Fruit fly (Drosophila melanogaster): ENCODE results near the gene cry.
A peak's percentile ranks its signal among the peaks of the same experiment; 100 is the strongest.

Gene cry

DNA sequence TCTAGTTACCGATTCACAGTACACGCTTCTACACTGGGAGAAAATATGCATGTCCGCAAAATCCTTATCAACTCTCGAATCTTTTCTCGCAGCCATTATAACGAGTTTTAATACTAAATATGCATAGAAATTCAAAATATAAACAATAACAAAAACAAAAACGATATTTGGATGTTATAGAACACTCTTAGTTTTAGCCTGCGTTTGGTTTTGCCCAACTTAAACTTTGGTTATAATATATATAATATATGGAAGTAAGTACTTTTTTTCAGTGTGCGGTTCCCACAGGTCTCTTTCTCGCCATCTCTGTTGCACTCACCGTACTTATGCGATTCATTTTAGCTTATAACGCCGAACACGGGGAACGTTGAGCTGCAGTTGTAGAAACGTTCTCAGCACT is at the start of gene cry:
Gene cry, plus strand, starts transcription at position 377 of the 400 bp plus-strand sequence.
- TF ChIP-seq psq (optimal IDR thresholded peaks at IDR 0.05) (no peak), Dll (optimal IDR thresholded peaks at IDR 0.05) (no peak), CG8478 (optimal IDR thresholded peaks at IDR 0.05) (no peak), pan (optimal IDR thresholded peaks at IDR 0.05) (no peak), usp (GFP tag; optimal IDR thresholded peaks at IDR 0.05) (no peak), EcR (GFP tag; optimal IDR thresholded peaks at IDR 0.05) (no peak)

DNA sequence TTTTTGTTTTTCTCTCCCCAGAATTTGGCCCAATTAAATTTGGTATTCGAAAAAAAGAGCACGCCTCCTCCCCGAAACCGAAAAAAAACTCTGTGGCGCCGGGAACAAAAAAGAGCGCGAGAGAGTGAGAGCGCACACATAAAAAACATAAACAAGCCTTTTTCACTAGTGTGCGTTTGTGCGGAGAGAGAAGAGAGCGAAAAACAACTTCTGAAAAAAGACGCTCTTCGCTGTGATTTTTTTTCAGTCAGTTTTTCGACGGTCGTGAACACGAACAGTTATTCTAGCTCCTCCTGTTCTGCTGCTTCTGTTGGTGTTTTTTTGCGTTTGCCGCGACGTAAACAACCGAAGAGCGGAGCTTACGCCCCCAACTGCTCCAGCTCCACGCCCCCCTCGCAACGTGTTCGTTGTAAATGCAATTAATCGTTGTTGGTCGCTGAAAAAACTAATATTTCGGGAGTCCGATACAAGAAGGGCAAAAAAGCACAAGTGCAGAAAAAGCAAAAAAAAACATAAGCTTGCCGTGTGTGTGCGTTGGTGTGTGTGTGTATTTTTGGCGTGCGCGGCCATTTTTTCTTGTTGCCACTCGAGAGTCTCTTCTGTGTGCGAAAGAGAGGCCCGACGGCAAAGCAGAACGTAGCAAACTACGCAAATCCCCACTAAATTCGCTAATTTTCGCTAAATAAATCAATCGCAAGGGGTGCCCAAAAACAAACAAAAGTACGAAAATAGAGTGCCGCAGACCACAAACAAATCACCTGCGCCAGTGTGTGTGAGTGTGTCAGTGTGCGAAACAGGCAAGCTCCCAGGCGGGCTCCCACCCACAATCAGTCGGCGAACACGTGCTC is 47.8 kb upstream of the cry start, which contains the start of gene sqz:
Gene sqz, plus strand, starts transcription at position 240 of the 848 bp plus-strand sequence.
- TF ChIP-seq Dll (optimal IDR thresholded peaks at IDR 0.05) (peak; percentile 93), usp (GFP tag; optimal IDR thresholded peaks at IDR 0.05) (no peak)

DNA sequence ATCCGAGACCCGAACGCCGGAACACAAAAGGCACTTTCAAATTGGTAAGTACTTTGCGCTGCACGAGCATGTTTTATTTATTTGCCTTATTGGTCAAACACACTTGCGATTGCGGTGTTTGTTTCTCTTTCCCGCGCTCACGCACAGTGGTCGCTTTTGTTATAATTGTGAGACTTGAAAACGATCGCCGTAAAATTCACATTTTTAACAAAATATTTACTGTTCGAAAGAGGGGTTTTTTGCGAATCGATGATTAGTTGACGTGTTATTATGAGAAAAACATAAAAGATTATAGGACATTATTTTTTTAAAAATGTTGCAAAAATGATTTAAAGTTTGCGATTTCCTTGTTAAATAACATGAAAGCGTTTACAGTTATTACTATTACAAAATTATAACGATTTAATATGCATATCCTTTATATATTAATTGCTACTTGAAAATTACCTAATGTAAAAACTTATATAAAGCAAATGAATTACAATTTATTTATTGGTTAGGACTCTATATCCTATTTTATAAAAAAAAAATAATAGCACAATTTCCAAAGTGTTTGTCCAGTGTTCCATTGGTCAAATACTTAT is 47.0 kb upstream of the cry start:
- TF ChIP-seq Dll (optimal IDR thresholded peaks at IDR 0.05) (no peak), usp (GFP tag; optimal IDR thresholded peaks at IDR 0.05) (no peak), pan (optimal IDR thresholded peaks at IDR 0.05) (no peak), CG8478 (optimal IDR thresholded peaks at IDR 0.05) (no peak), psq (optimal IDR thresholded peaks at IDR 0.05) (no peak), EcR (GFP tag; optimal IDR thresholded peaks at IDR 0.05) (no peak)

dm6 chr3R:19165620-19166055 is 46.3 kb upstream of the cry start:
- no peak for TF ChIP-seq EcR (GFP tag; optimal IDR thresholded peaks at IDR 0.05)
- TF ChIP-seq pan (optimal IDR thresholded peaks at IDR 0.05) = no peak
- peak; percentile 80 for TF ChIP-seq Dll (optimal IDR thresholded peaks at IDR 0.05)
- no peak for TF ChIP-seq psq (optimal IDR thresholded peaks at IDR 0.05)

DNA sequence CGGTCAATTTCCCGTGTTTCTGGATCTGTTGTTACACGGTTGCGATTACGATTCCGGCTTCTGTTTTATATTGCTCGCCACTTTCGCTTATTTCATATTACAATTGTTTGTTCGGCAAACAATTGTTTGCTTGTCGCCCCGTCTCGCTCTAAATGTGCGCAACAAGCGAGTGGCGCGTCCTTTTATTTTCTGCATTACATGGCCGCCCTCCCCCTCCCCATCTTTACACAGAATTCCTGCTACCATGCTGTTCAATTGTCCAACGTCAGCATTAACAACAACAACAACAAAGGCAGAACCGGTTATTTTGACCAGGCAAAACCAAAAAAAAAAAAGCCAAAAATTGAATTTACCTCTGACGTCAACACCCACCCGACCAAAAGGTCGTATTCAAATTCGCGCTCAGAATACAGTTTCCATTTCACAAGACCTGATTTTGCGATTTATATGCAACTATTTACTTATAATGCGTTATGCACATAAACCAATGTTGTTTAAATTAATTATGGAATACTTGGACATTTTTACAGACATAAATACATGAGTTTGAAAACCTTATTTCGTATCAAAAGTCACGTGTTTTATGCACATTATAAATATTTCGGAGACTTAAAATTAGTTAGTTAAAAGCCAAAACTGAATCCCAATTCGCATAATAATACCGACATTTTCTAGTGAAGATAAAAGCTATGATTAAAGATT is 45.7 kb upstream of the cry start:
- TF ChIP-seq psq (optimal IDR thresholded peaks at IDR 0.05) = no peak
- TF ChIP-seq usp (GFP tag; optimal IDR thresholded peaks at IDR 0.05) = no peak
- TF ChIP-seq pan (optimal IDR thresholded peaks at IDR 0.05) = no peak
- TF ChIP-seq EcR (GFP tag; optimal IDR thresholded peaks at IDR 0.05) = no peak
- no peak for TF ChIP-seq Dll (optimal IDR thresholded peaks at IDR 0.05)

DNA sequence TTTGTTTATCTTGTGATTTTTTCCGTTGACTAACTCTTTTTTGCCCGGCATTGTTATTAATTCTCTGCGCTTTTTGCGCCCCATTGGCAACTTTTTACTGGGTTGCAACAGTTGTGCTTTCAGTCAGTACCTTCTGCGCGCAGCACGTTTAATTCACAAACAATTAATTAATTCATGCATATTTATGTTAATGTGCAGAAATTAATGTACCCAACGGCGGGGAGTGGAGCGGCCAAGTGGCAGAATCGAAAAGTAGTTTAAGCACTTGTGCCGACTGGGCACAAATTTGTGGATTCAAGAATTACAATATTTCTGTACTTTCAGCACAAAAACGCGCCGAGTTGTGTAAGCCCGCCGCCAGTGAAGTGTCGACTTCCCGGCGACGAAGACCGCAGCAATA is 44.4 kb upstream of the cry start:
- no peak for TF ChIP-seq EcR (GFP tag; optimal IDR thresholded peaks at IDR 0.05)
- no peak for TF ChIP-seq psq (optimal IDR thresholded peaks at IDR 0.05)
- TF ChIP-seq usp (GFP tag; optimal IDR thresholded peaks at IDR 0.05) = no peak
- TF ChIP-seq CG8478 (optimal IDR thresholded peaks at IDR 0.05) = no peak
- TF ChIP-seq Dll (optimal IDR thresholded peaks at IDR 0.05) = no peak
- TF ChIP-seq pan (optimal IDR thresholded peaks at IDR 0.05) = no peak

DNA sequence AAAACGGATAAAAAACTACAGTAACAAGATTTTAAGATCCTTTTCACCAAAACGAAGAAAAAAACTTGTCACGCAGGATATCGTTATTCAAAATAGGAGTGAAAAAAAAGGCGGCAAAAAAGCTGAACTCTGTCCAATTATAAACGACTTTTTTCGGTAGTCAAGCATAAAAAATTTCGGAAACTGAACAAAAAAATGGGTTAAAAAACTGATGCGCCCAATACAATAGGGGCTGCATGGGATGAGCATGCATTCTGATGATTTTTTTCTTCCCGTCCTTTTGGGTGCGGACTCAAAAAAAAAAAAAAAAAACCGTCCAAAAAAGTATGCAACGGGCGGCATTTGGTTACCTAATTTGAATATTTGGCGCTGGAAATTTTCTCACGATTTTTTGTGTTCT is 37.4 kb upstream of the cry start:
- TF ChIP-seq pan (optimal IDR thresholded peaks at IDR 0.05) (no peak), Dll (optimal IDR thresholded peaks at IDR 0.05) (no peak), psq (optimal IDR thresholded peaks at IDR 0.05) (no peak), usp (GFP tag; optimal IDR thresholded peaks at IDR 0.05) (no peak)

- TF ChIP-seq CG8478 (optimal IDR thresholded peaks at IDR 0.05) = no peak
- TF ChIP-seq usp (GFP tag; optimal IDR thresholded peaks at IDR 0.05) = no peak
- no peak for TF ChIP-seq pan (optimal IDR thresholded peaks at IDR 0.05)
- TF ChIP-seq Dll (optimal IDR thresholded peaks at IDR 0.05) = no peak
- TF ChIP-seq EcR (GFP tag; optimal IDR thresholded peaks at IDR 0.05) = no peak
Observed at dm6 chr3R:19176700-19177099, 35.3 kb upstream of the cry start, which contains the start of gene CG14282. TSS of gene CG14282 (plus strand) at chr3R:19177000.

- TF ChIP-seq EcR (GFP tag; optimal IDR thresholded peaks at IDR 0.05) (no peak), Dll (optimal IDR thresholded peaks at IDR 0.05) (no peak), CG8478 (optimal IDR thresholded peaks at IDR 0.05) (no peak), usp (GFP tag; optimal IDR thresholded peaks at IDR 0.05) (no peak), pan (optimal IDR thresholded peaks at IDR 0.05) (no peak), psq (optimal IDR thresholded peaks at IDR 0.05) (no peak)
Observed at dm6 chr3R:19180263-19180893, 31.6 kb upstream of the cry start, which contains the start of the genes CG5555 and myd. TSS of gene CG5555 (minus strand) at chr3R:19180538. TSS of gene myd (plus strand) at chr3R:19180659.

DNA sequence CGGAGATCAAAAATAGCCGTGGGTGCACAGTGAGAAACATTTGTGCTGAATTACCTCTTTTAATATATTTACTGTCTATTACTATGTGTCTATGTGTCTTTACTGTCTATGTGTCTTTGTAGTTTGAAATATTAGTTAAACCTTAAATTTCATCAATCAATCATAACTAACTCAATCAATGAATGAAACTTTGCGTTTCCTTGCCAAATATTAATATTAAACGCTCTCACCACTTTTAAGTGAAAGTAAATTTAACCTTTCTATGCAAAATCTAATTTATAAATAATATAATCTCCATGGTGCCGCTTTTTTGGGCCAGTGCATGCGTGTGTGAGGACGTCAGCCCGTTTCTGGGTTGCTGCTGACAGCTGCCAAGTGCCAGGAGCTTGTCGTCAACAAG is 30.7 kb upstream of the cry start:
- TF ChIP-seq pan (optimal IDR thresholded peaks at IDR 0.05) = no peak
- TF ChIP-seq psq (optimal IDR thresholded peaks at IDR 0.05) = no peak
- no peak for TF ChIP-seq EcR (GFP tag; optimal IDR thresholded peaks at IDR 0.05)
- no peak for TF ChIP-seq usp (GFP tag; optimal IDR thresholded peaks at IDR 0.05)
- no peak for TF ChIP-seq Dll (optimal IDR thresholded peaks at IDR 0.05)
- TF ChIP-seq CG8478 (optimal IDR thresholded peaks at IDR 0.05) = no peak

DNA sequence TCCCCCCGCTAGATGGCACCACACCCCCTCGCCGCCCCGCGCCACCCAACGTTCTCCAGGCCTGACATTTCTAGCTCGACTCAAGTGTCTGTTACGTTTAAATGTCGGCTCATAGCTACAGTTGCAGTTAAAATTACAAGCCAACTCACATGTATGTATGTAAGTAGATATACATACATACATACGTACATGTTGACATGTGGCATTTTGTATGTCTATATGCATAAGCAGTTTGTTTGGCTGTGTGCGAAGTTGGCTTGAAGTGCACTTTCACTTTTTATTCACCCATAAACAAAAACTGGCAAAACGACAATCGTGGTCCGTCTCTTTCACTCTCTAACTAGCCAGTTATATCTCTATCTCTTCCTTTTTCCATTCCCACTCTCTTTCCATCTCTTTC is 29.1 kb upstream of the cry start:
- TF ChIP-seq pan (optimal IDR thresholded peaks at IDR 0.05) (no peak), CG8478 (optimal IDR thresholded peaks at IDR 0.05) (no peak), usp (GFP tag; optimal IDR thresholded peaks at IDR 0.05) (no peak), EcR (GFP tag; optimal IDR thresholded peaks at IDR 0.05) (no peak), psq (optimal IDR thresholded peaks at IDR 0.05) (no peak), Dll (optimal IDR thresholded peaks at IDR 0.05) (no peak)
